Fruit fly (Drosophila melanogaster): ENCODE data around the gene CG17104.
A peak's percentile ranks its signal among the peaks of the same experiment; 100 is the strongest.

The CG17104 gene

dm6 chr2L:10665603-10666002, 11.4 kb upstream of the CG17104 start (continued):
- TF ChIP-seq sqz (GFP tag; optimal IDR thresholded peaks at IDR 0.05) (peak; percentile 8), CG17186 (GFP tag; optimal IDR thresholded peaks at IDR 0.05) (no peak), Awh (GFP tag; IDR thresholded peaks at IDR 0.05) (peak; percentile 92), en (GFP tag; optimal IDR thresholded peaks at IDR 0.05) (peak; percentile 74), Dad (GFP tag; optimal IDR thresholded peaks at IDR 0.05) (peak; percentile 68), CG13296 (GFP tag; optimal IDR thresholded peaks at IDR 0.05) (peak; percentile 74), Dek (tag; optimal IDR thresholded peaks at IDR 0.05) (peak; percentile 73), vvl (GFP tag; IDR thresholded peaks at IDR 0.05) (peak; percentile 92), dati (GFP tag; IDR thresholded peaks at IDR 0.05) (peak; percentile 6; the same call in 1 of the 2 replicates), CG34422 (GFP tag; IDR thresholded peaks at IDR 0.05) (peak; percentile 87), CG14441 (GFP tag; IDR thresholded peaks at IDR 0.05) (peak; percentile 95), CG4707 (GFP tag; optimal IDR thresholded peaks at IDR 0.05) (no peak), pnt (GFP tag; optimal IDR thresholded peaks at IDR 0.05) (peak; percentile 76), luna (GFP tag; optimal IDR thresholded peaks at IDR 0.05) (no peak), CG8924 (tag; optimal IDR thresholded peaks at IDR 0.05) (peak; percentile 78), chinmo (GFP tag; IDR thresholded peaks at IDR 0.05; ENCODE audit: partially characterized antibody) (no peak), CG6854 (GFP tag; optimal IDR thresholded peaks at IDR 0.05) (no peak), CG1832 (GFP tag; optimal IDR thresholded peaks at IDR 0.05) (no peak), gro (GFP tag; optimal IDR thresholded peaks at IDR 0.05) (peak; percentile 75), NC2β (GFP tag; optimal IDR thresholded peaks at IDR 0.05) (peak; percentile 59), CG43689 (GFP tag; IDR thresholded peaks at IDR 0.05) (peak; percentile 85), bigmax (GFP tag; optimal IDR thresholded peaks at IDR 0.05) (no peak), al (GFP tag; IDR thresholded peaks at IDR 0.05) (peak; percentile 84), CG9727 (GFP tag; optimal IDR thresholded peaks at IDR 0.05) (peak; percentile 52), cwo (GFP tag; optimal IDR thresholded peaks at IDR 0.05) (peak; percentile 69), CG18476 (GFP tag; optimal IDR thresholded peaks at IDR 0.05) (peak; percentile 37), CG7928 (GFP tag; optimal IDR thresholded peaks at IDR 0.05) (no peak), CG6791 (GFP tag; IDR thresholded peaks at IDR 0.05; ENCODE audit: partially characterized antibody) (no peak), ewg (GFP tag; optimal IDR thresholded peaks at IDR 0.05) (peak; percentile 53), NC2α (GFP tag; optimal IDR thresholded peaks at IDR 0.05) (peak; percentile 42), Dip2 (GFP tag; IDR thresholded peaks at IDR 0.05) (peak; percentile 31; the same call in 1 of the 2 replicates), nerfin-1 (tag; optimal IDR thresholded peaks at IDR 0.05) (no peak), CG3995 (GFP tag; optimal IDR thresholded peaks at IDR 0.05) (no peak), mld (GFP tag; IDR thresholded peaks at IDR 0.05; ENCODE audit: partially characterized antibody) (no peak), z (GFP tag; IDR thresholded peaks at IDR 0.05) (no peak), CG3407 (GFP tag; optimal IDR thresholded peaks at IDR 0.05) (peak; percentile 43), Trl (optimal IDR thresholded peaks at IDR 0.05) (no peak), Trl (GFP tag; optimal IDR thresholded peaks at IDR 0.05) (peak; percentile 79), nmo (GFP tag; optimal IDR thresholded peaks at IDR 0.05) (peak; percentile 67), schlank (tag; optimal IDR thresholded peaks at IDR 0.05) (peak; percentile 6), chn (GFP tag; optimal IDR thresholded peaks at IDR 0.05) (peak; percentile 75), CG3281 (GFP tag; optimal IDR thresholded peaks at IDR 0.05) (peak; percentile 56), Chrac-16 (GFP tag; optimal IDR thresholded peaks at IDR 0.05) (peak; percentile 83), Xbp1 (GFP tag; optimal IDR thresholded peaks at IDR 0.05) (peak; percentile 86), ERR (GFP tag; optimal IDR thresholded peaks at IDR 0.05) (peak; percentile 66), CG17612 (GFP tag; IDR thresholded peaks at IDR 0.05) (peak; percentile 33; the same call in 1 of the 2 replicates), crp (GFP tag; optimal IDR thresholded peaks at IDR 0.05) (peak in 1 of 2 experiments; percentile 17), pb (GFP tag; optimal IDR thresholded peaks at IDR 0.05) (peak; percentile 70), CG4424 (GFP tag; optimal IDR thresholded peaks at IDR 0.05) (peak; percentile 79), CG11504 (tag; optimal IDR thresholded peaks at IDR 0.05) (peak; percentile 87), CG14667 (GFP tag; IDR thresholded peaks at IDR 0.05) (peak; percentile 84)
